Fruit fly (Drosophila melanogaster) whole organism, embryonic: ENCODE data around the gene CG14221.

ENCODE experiments used
- CG10543 ChIP-seq: fragments of 200-800 bp; sonication (Bioruptor generic); optimal IDR thresholded peaks from 3 replicates; lab custom pipeline; 2017; ENCODE audit warnings: missing biosample characterization, mild to moderate bottlenecking, missing genetic modification characterization, moderate library complexity
- CG12071 ChIP-seq: fragments of 200-800 bp; sonication (Bioruptor generic); optimal IDR thresholded peaks from 3 replicates; lab custom pipeline; 2018; ENCODE audit warnings: missing biosample characterization, mild to moderate bottlenecking, missing genetic modification characterization
- CG13123 ChIP-seq: fragments of 200-800 bp; sonication (Bioruptor generic); optimal IDR thresholded peaks from 2 replicates; lab custom pipeline; 2016; ENCODE audit warnings: missing biosample characterization, missing genetic modification characterization
- CG14965 ChIP-seq: fragments of 200-800 bp; sonication (Bioruptor generic); optimal IDR thresholded peaks from 2 replicates; lab custom pipeline; 2016; ENCODE audit warnings: missing biosample characterization, missing genetic modification characterization, borderline replicate concordance
- CG15269 ChIP-seq: fragments of 200-800 bp; sonication (Bioruptor generic); optimal IDR thresholded peaks from 2 replicates; lab custom pipeline; 2018; ENCODE audit warnings: missing biosample characterization, mild to moderate bottlenecking, missing genetic modification characterization, moderate library complexity
- CG15514 ChIP-seq: fragments of 200-800 bp; sonication (Bioruptor generic); optimal IDR thresholded peaks from 3 replicates; lab custom pipeline; 2017; ENCODE audit warnings: missing biosample characterization, missing genetic modification characterization, mild to moderate bottlenecking, moderate library complexity, missing genetic modification reagents
- CG15601 ChIP-seq: fragments of 200-800 bp; sonication (Bioruptor generic); optimal IDR thresholded peaks from 3 replicates; lab custom pipeline; 2019; ENCODE audit warnings: missing biosample characterization, mild to moderate bottlenecking, missing genetic modification characterization, moderate library complexity
- CG1603 ChIP-seq: fragments of 200-800 bp; sonication (Bioruptor generic); optimal IDR thresholded peaks from 2 replicates; lab custom pipeline; 2019; ENCODE audit warnings: missing biosample characterization, mild to moderate bottlenecking, missing genetic modification characterization, moderate library complexity
- CG17385 ChIP-seq: fragments of 200-800 bp; sonication (Bioruptor generic); optimal IDR thresholded peaks from 3 replicates; lab custom pipeline; 2018; ENCODE audit warnings: missing biosample characterization, mild to moderate bottlenecking, missing genetic modification characterization
- CG17912 ChIP-seq: fragments of 200-800 bp; sonication (Bioruptor generic); optimal IDR thresholded peaks from 2 replicates; lab custom pipeline; 2018; ENCODE audit warnings: missing biosample characterization, mild to moderate bottlenecking, missing genetic modification characterization
- CG2116 ChIP-seq: fragments of 200-800 bp; sonication (Bioruptor generic); optimal IDR thresholded peaks from 3 replicates; lab custom pipeline; 2018; ENCODE audit warnings: missing biosample characterization, mild to moderate bottlenecking, missing genetic modification characterization
- CG33557 ChIP-seq: fragments of 200-800 bp; sonication (Bioruptor generic); optimal IDR thresholded peaks from 2 replicates; lab custom pipeline; 2019; ENCODE audit warnings: missing biosample characterization, mild to moderate bottlenecking, missing genetic modification characterization, moderate library complexity
- CG7556 ChIP-seq: fragments of 200-800 bp; sonication (Bioruptor generic); optimal IDR thresholded peaks from 2 replicates; lab custom pipeline; 2017; ENCODE audit warnings: missing biosample characterization, mild to moderate bottlenecking, missing genetic modification characterization
- CG7745 ChIP-seq: fragments of 200-800 bp; sonication (Bioruptor generic); optimal IDR thresholded peaks from 2 replicates; lab custom pipeline; 2018; ENCODE audit warnings: missing biosample characterization, mild to moderate bottlenecking, missing genetic modification characterization, moderate library complexity
- CG7987 ChIP-seq: fragments of 200-800 bp; sonication (Bioruptor generic); optimal IDR thresholded peaks from 2 replicates; lab custom pipeline; 2018; ENCODE audit warnings: missing biosample characterization, mild to moderate bottlenecking, missing genetic modification characterization, moderate library complexity
- CG8944 ChIP-seq: fragments of 200-800 bp; sonication (Bioruptor generic); optimal IDR thresholded peaks from 3 replicates; lab custom pipeline; 2016; ENCODE audit warnings: missing biosample characterization, missing genetic modification characterization
- CkIIα-i1 ChIP-seq: fragments of 200-800 bp; sonication (Bioruptor generic); IDR thresholded peaks from 2 replicates; pipeline ENCODE4 v1.3.6; 2022; ENCODE audit warnings: missing biosample characterization, missing genetic modification characterization
- Dad ChIP-seq: fragments of 200-800 bp; sonication (Bioruptor generic); optimal IDR thresholded peaks from 3 replicates; lab custom pipeline; 2016; ENCODE audit warnings: missing biosample characterization, missing genetic modification characterization
- Dbx ChIP-seq: fragments of 200-800 bp; sonication (Bioruptor generic); IDR thresholded peaks from 3 replicates; pipeline ENCODE4 v1.3.6; 2022; ENCODE audit warnings: missing biosample characterization, missing genetic modification characterization
- ERR ChIP-seq: fragments of 200-800 bp; sonication (Bioruptor generic); optimal IDR thresholded peaks from 2 replicates; lab custom pipeline; 2016; ENCODE audit warnings: missing biosample characterization, missing genetic modification characterization
- HLHmδ ChIP-seq: fragments of 200-800 bp; sonication (Bioruptor generic); optimal IDR thresholded peaks from 2 replicates; lab custom pipeline; 2018; ENCODE audit warnings: missing biosample characterization, mild to moderate bottlenecking, missing genetic modification characterization, moderate library complexity
- Hr78 ChIP-seq, 2 experiments: fragments of 200-800 bp in 1 of 2; fragments of >200 bp in 1 of 2; sonication (Bioruptor generic) in 1 of 2; optimal IDR thresholded peaks; 2 replicates each; lab custom pipeline; 2017 to 2019; ENCODE audit warnings: missing biosample characterization in 2 of 2, missing genetic modification characterization in 2 of 2, mild to moderate bottlenecking in 1 of 2, moderate library complexity in 1 of 2
- Mes4 ChIP-seq: fragments of 200-800 bp; sonication (Bioruptor generic); optimal IDR thresholded peaks from 2 replicates; lab custom pipeline; 2016; ENCODE audit warnings: missing biosample characterization, missing genetic modification characterization
- Pdp1 ChIP-seq, 2 experiments: fragments of 200-800 bp; sonication (Bioruptor generic); optimal IDR thresholded peaks; 3 replicates each; lab custom pipeline; 2016; ENCODE audit warnings: missing biosample characterization in 2 of 2, missing genetic modification characterization in 2 of 2, mild to moderate bottlenecking in 1 of 2, moderate library complexity in 1 of 2
- Rfx ChIP-seq: fragments of 200-800 bp; sonication (Bioruptor generic); IDR thresholded peaks from 2 replicates; pipeline ENCODE4 v1.3.6; 2022; ENCODE audit warnings: missing biosample characterization, missing genetic modification characterization
- Six4 ChIP-seq: fragments of 200-800 bp; sonication (Bioruptor generic); optimal IDR thresholded peaks from 2 replicates; lab custom pipeline; 2016; ENCODE audit warnings: missing biosample characterization, missing genetic modification characterization
- Sox100B ChIP-seq: fragments of 200-800 bp; sonication (Bioruptor generic); optimal IDR thresholded peaks from 3 replicates; lab custom pipeline; 2018; ENCODE audit warnings: missing biosample characterization, mild to moderate bottlenecking, missing genetic modification characterization
- Taf1 ChIP-seq: fragments of 200-800 bp; sonication (Bioruptor generic); IDR thresholded peaks from 2 replicates; pipeline ENCODE4 v1.3.6; 2022; ENCODE audit warnings: missing biosample characterization, missing genetic modification characterization
- Trl ChIP-seq, 3 experiments: fragments of >200 bp in 2 of 3; fragments of 200-800 bp in 1 of 3; sonication (Bioruptor generic) in 1 of 3; optimal IDR thresholded peaks; 2 replicates in 1 of 3; 3 replicates in 2 of 3; lab custom pipeline; 2016 to 2017; ENCODE audit warnings: missing biosample characterization in 1 of 3, missing genetic modification characterization in 1 of 3
- br ChIP-seq: fragments of >200 bp; optimal IDR thresholded peaks from 2 replicates; lab custom pipeline; 2017
- cad ChIP-seq: fragments of >200 bp; optimal IDR thresholded peaks from 2 replicates; lab custom pipeline; 2017; ENCODE audit warnings: missing biosample characterization, missing genetic modification characterization
- dati ChIP-seq: fragments of 200-800 bp; sonication (Bioruptor generic); IDR thresholded peaks from 2 replicates; pipeline ENCODE4 v1.3.6; 2022; ENCODE audit warnings: missing biosample characterization, missing genetic modification characterization
- disco-r ChIP-seq: fragments of 200-800 bp; sonication (Bioruptor generic); optimal IDR thresholded peaks from 2 replicates; lab custom pipeline; 2016; ENCODE audit warnings: missing biosample characterization, missing genetic modification characterization
- dmrt11E ChIP-seq: fragments of 200-800 bp; sonication (Bioruptor generic); optimal IDR thresholded peaks from 3 replicates; lab custom pipeline; 2018; ENCODE audit warnings: missing biosample characterization, mild to moderate bottlenecking, missing genetic modification characterization, moderate library complexity
- dysf ChIP-seq: fragments of 200-800 bp; sonication (Bioruptor generic); IDR thresholded peaks from 3 replicates; pipeline ENCODE4 v1.3.6; 2022; ENCODE audit warnings: missing biosample characterization, missing genetic modification characterization
- fd3F ChIP-seq: fragments of 200-800 bp; sonication (Bioruptor generic); optimal IDR thresholded peaks from 2 replicates; lab custom pipeline; 2018; ENCODE audit warnings: missing biosample characterization, mild to moderate bottlenecking, missing genetic modification characterization, moderate library complexity
- h ChIP-seq: fragments of >200 bp; optimal IDR thresholded peaks from 2 replicates; lab custom pipeline; 2017
- hth ChIP-seq: fragments of >200 bp; optimal IDR thresholded peaks from 2 replicates; lab custom pipeline; 2017; ENCODE audit warnings: inconsistent platforms
- inv ChIP-seq: fragments of 200-800 bp; sonication (Bioruptor generic); IDR thresholded peaks from 2 replicates; pipeline ENCODE4 v1.3.6; 2022; ENCODE audit warnings: missing biosample characterization, missing genetic modification characterization; ENCODE audit not compliant: partially characterized antibody
- jigr1 ChIP-seq: fragments of 200-800 bp; sonication (Bioruptor generic); IDR thresholded peaks from 3 replicates; pipeline ENCODE4 v1.3.6; 2022; ENCODE audit warnings: missing biosample characterization, missing genetic modification characterization
- kay ChIP-seq: fragments of 200-800 bp; sonication (Bioruptor generic); optimal IDR thresholded peaks from 2 replicates; lab custom pipeline; 2016; ENCODE audit warnings: missing biosample characterization, missing genetic modification characterization
- lab ChIP-seq: fragments of 200-800 bp; sonication (Bioruptor generic); optimal IDR thresholded peaks from 3 replicates; lab custom pipeline; 2017; ENCODE audit warnings: missing biosample characterization, missing genetic modification characterization, mild to moderate bottlenecking, moderate library complexity, missing genetic modification reagents
- nmo ChIP-seq: fragments of 200-800 bp; sonication (Bioruptor generic); optimal IDR thresholded peaks from 2 replicates; lab custom pipeline; 2018; ENCODE audit warnings: missing biosample characterization, mild to moderate bottlenecking, missing genetic modification characterization, moderate library complexity
- sima ChIP-seq: fragments of 200-800 bp; sonication (Bioruptor generic); optimal IDR thresholded peaks from 2 replicates; lab custom pipeline; 2016; ENCODE audit warnings: missing biosample characterization, missing genetic modification characterization
- sna ChIP-seq: fragments of 200-800 bp; sonication (Bioruptor generic); IDR thresholded peaks from 2 replicates; pipeline ENCODE4 v1.3.6; 2022; ENCODE audit warnings: missing biosample characterization, missing genetic modification characterization; ENCODE audit not compliant: partially characterized antibody
- stc ChIP-seq: fragments of 200-800 bp; sonication (Bioruptor generic); IDR thresholded peaks from 2 replicates; pipeline ENCODE4 v1.3.6; 2022; ENCODE audit warnings: missing biosample characterization, missing genetic modification characterization
- tin ChIP-seq: fragments of 200-800 bp; sonication (Bioruptor generic); optimal IDR thresholded peaks from 3 replicates; lab custom pipeline; 2016; ENCODE audit warnings: missing biosample characterization, missing genetic modification characterization
- unc-4 ChIP-seq: fragments of 200-800 bp; sonication (Bioruptor generic); IDR thresholded peaks from 2 replicates; pipeline ENCODE4 v1.3.6; 2022; ENCODE audit warnings: missing biosample characterization, missing genetic modification characterization; ENCODE audit not compliant: partially characterized antibody
- vnd ChIP-seq: fragments of 200-800 bp; sonication (Bioruptor generic); IDR thresholded peaks from 3 replicates; pipeline ENCODE4 v1.3.6; 2022; ENCODE audit warnings: missing biosample characterization, missing genetic modification characterization; ENCODE audit not compliant: partially characterized antibody
- z ChIP-seq: fragments of 200-800 bp; sonication (Bioruptor generic); IDR thresholded peaks from 3 replicates; pipeline ENCODE4 v1.3.6; 2022; ENCODE audit warnings: missing biosample characterization, missing genetic modification characterization
- zen2 ChIP-seq: fragments of 200-800 bp; sonication (Bioruptor generic); IDR thresholded peaks from 3 replicates; pipeline ENCODE4 v1.3.6; 2022; ENCODE audit warnings: missing biosample characterization, missing genetic modification characterization; ENCODE audit not compliant: partially characterized antibody

CG14221 gene

dm6 chrX:19665684-19666141 is 44.7 kb upstream of the CG14221 start (continued):
- TF ChIP-seq Trl (optimal IDR thresholded peaks at IDR 0.05; lab: Kevin White, UChicago) = peak in 1 of 2 experiments; percentile 21
- peak; percentile 21 for TF ChIP-seq Trl (GFP tag; optimal IDR thresholded peaks at IDR 0.05; lab: Kevin White, UChicago)
- TF ChIP-seq hth (lab: Kevin White, UChicago) = no peak
- TF ChIP-seq cad (GFP tag; lab: Kevin White, UChicago) = no peak
- no peak for TF ChIP-seq dmrt11E (tag; lab: Kevin White, UChicago)
- no peak for TF ChIP-seq CG13123 (GFP tag; lab: Kevin White, UChicago)
- TF ChIP-seq br (lab: Kevin White, UChicago) = no peak
- TF ChIP-seq fd3F (GFP tag; lab: Kevin White, UChicago) = no peak
- peak; percentile 74 for TF ChIP-seq dysf (GFP tag; lab: Robert Waterston, UW)
- peak; percentile 11 for TF ChIP-seq CG15269 (tag; lab: Kevin White, UChicago)
- TF ChIP-seq CG7987 (GFP tag; lab: Kevin White, UChicago) = no peak
- no peak for TF ChIP-seq Dad (GFP tag; lab: Kevin White, UChicago)
- TF ChIP-seq Taf1 (GFP tag; lab: Robert Waterston, UW) = no peak
- TF ChIP-seq CG15601 (tag; lab: Kevin White, UChicago) = no peak
- TF ChIP-seq vnd = peak; percentile 40; the same call in 1 of the 3 replicates
- TF ChIP-seq CG7745 (tag; lab: Kevin White, UChicago) = no peak
- no peak for TF ChIP-seq jigr1 (GFP tag; lab: Robert Waterston, UW)
- no peak for TF ChIP-seq CG17912 (GFP tag; lab: Kevin White, UChicago)
- TF ChIP-seq z = no peak
- TF ChIP-seq tin = peak; percentile 7
- TF ChIP-seq Mes4 (GFP tag; lab: Kevin White, UChicago) = no peak
- TF ChIP-seq Pdp1 (GFP tag; optimal IDR thresholded peaks at IDR 0.05; lab: Kevin White, UChicago) = peak; percentile 27 to 43
- peak; percentile 15 for TF ChIP-seq CG1603
- no peak for TF ChIP-seq CG17385 (GFP tag; lab: Kevin White, UChicago)
- no peak for TF ChIP-seq h
- no peak for TF ChIP-seq unc-4 (GFP tag; lab: Robert Waterston, UW)
- no peak for TF ChIP-seq kay (GFP tag; lab: Kevin White, UChicago)
- TF ChIP-seq ERR (GFP tag; lab: Kevin White, UChicago) = no peak
- no peak for TF ChIP-seq CG14965 (GFP tag; lab: Kevin White, UChicago)
- peak; percentile 4 for TF ChIP-seq CG15514 (GFP tag; lab: Kevin White, UChicago)
- TF ChIP-seq Hr78 (GFP tag; optimal IDR thresholded peaks at IDR 0.05; lab: Kevin White, UChicago) = peak in 1 of 2 experiments; percentile 2
- no peak for TF ChIP-seq disco-r (GFP tag; lab: Kevin White, UChicago)
- no peak for TF ChIP-seq CG12071 (GFP tag; lab: Kevin White, UChicago)
- TF ChIP-seq sna (GFP tag; lab: Robert Waterston, UW) = no peak
- TF ChIP-seq CG10543 (GFP tag; lab: Kevin White, UChicago) = no peak
- TF ChIP-seq CG7556 = no peak
- no peak for TF ChIP-seq sima
- no peak for TF ChIP-seq Sox100B (GFP tag; lab: Kevin White, UChicago)
- TF ChIP-seq stc (GFP tag; lab: Robert Waterston, UW) = no peak
- peak; percentile 67 for TF ChIP-seq inv (GFP tag; lab: Robert Waterston, UW)
- peak; percentile 89 for TF ChIP-seq Rfx (GFP tag; lab: Robert Waterston, UW)
- peak; percentile 64 for TF ChIP-seq Dbx
- no peak for TF ChIP-seq lab (GFP tag; lab: Kevin White, UChicago)
- TF ChIP-seq zen2 (GFP tag; lab: Robert Waterston, UW) = no peak
- no peak for TF ChIP-seq CkIIα-i1 (GFP tag; lab: Robert Waterston, UW)
- TF ChIP-seq HLHmδ = no peak
- TF ChIP-seq CG33557 = no peak
- TF ChIP-seq CG2116 (GFP tag; lab: Kevin White, UChicago) = no peak
- TF ChIP-seq Six4 (GFP tag; lab: Kevin White, UChicago) = no peak
- no peak for TF ChIP-seq dati (GFP tag; lab: Robert Waterston, UW)
- TF ChIP-seq CG8944 = peak; percentile 34
- peak; percentile 5 for TF ChIP-seq nmo (GFP tag; lab: Kevin White, UChicago)
